Worm (Caenorhabditis elegans): ENCODE data around the gene H01M10.2.
A peak's percentile ranks its signal among the peaks of the same experiment; 100 is the strongest.

H01M10.2 gene

ce11 chrX:2549322-2549721, 36.2 kb downstream of the H01M10.2 start (continued):
- no peak for TF ChIP-seq dpl-1 (GFP tag; optimal IDR thresholded peaks at IDR 0.05)
- no peak for TF ChIP-seq nfya-1 (tag; optimal IDR thresholded peaks at IDR 0.05; ENCODE audit: borderline replicate concordance, insufficient read depth)
- TF ChIP-seq T26A5.8 (tag; optimal IDR thresholded peaks at IDR 0.05) = no peak
- peak; percentile 49 for TF ChIP-seq snpc-1.1 (tag; optimal IDR thresholded peaks at IDR 0.05; ENCODE audit: insufficient read depth)
- TF ChIP-seq ZK185.1 (tag; optimal IDR thresholded peaks at IDR 0.05; ENCODE audit: poor library complexity, severe bottlenecking) = peak; percentile 82
- peak; percentile 86 for TF ChIP-seq B0261.1 (tag; optimal IDR thresholded peaks at IDR 0.05)
- no peak for TF ChIP-seq C06A6.2 (GFP tag; conservative IDR thresholded peaks at IDR 0.05)
- TF ChIP-seq bed-1 (GFP tag; IDR thresholded peaks at IDR 0.05) = no peak
- 0 out of 2 replicates have a peak, but pooled peaks have one; percentile 9 for TF ChIP-seq Y56A3A.18 (GFP tag; IDR thresholded peaks at IDR 0.05)
- peak; percentile 45 for TF ChIP-seq F22D6.2 (tag; optimal IDR thresholded peaks at IDR 0.05)
- peak; percentile 23 for TF ChIP-seq F10E7.11 (tag; optimal IDR thresholded peaks at IDR 0.05)
- TF ChIP-seq hlh-26 (GFP tag; conservative IDR thresholded peaks at IDR 0.05) = no peak
- TF ChIP-seq athp-1 (tag; optimal IDR thresholded peaks at IDR 0.05) = no peak
- TF ChIP-seq attf-5 (GFP tag; optimal IDR thresholded peaks at IDR 0.05) = peak; percentile 59
- TF ChIP-seq lin-40 (tag; optimal IDR thresholded peaks at IDR 0.05) = peak; percentile 81
- TF ChIP-seq ztf-22 (GFP tag; optimal IDR thresholded peaks at IDR 0.05) = peak; percentile 42
- TF ChIP-seq Y67H2A.10 (GFP tag; conservative IDR thresholded peaks at IDR 0.05) = no peak
- TF ChIP-seq B0336.3 (GFP tag; IDR thresholded peaks at IDR 0.05) = peak; percentile 76
- no peak for TF ChIP-seq nhr-120 (GFP tag; IDR thresholded peaks at IDR 0.05)
- peak; percentile 18 for TF ChIP-seq snpc-1.3 (tag; optimal IDR thresholded peaks at IDR 0.05; ENCODE audit: insufficient read depth)
- TF ChIP-seq egl-44 (GFP tag; IDR thresholded peaks at IDR 0.05) = peak; percentile 77
- no peak for TF ChIP-seq mel-28 (tag; optimal IDR thresholded peaks at IDR 0.05; ENCODE audit: borderline replicate concordance)
- 0 out of 2 replicates have a peak, but pooled peaks have one; percentile 32 for TF ChIP-seq let-526 (GFP tag; IDR thresholded peaks at IDR 0.05)
- peak; percentile 56 for TF ChIP-seq snpc-4 (GFP tag; optimal IDR thresholded peaks at IDR 0.05)
- peak in 3 of 4 experiments; percentile 62 to 77 (median 73) for TF ChIP-seq snpc-4 (tag; optimal IDR thresholded peaks at IDR 0.05)
- peak; percentile 86 for TF ChIP-seq him-1 (tag; optimal IDR thresholded peaks at IDR 0.05)
- peak; percentile 56 for TF ChIP-seq B0035.1 (tag; optimal IDR thresholded peaks at IDR 0.05)
- peak; percentile 42; the same call in 1 of the 2 replicates for TF ChIP-seq egrh-3 (GFP tag; IDR thresholded peaks at IDR 0.05)
- TF ChIP-seq cebp-1 (GFP tag; IDR thresholded peaks at IDR 0.05) = peak; percentile 58
- peak; percentile 76 for TF ChIP-seq cebp-1 (tag; optimal IDR thresholded peaks at IDR 0.05)
- TF ChIP-seq snpc-3.4 (tag; optimal IDR thresholded peaks at IDR 0.05) = peak; percentile 34
- TF ChIP-seq lir-1 (GFP tag; conservative IDR thresholded peaks at IDR 0.05) = no peak
- 0 out of 2 replicates have a peak, but pooled peaks have one; percentile 5 for TF ChIP-seq egl-18 (GFP tag; IDR thresholded peaks at IDR 0.05)
- no peak for TF ChIP-seq lag-1 (GFP tag; IDR thresholded peaks at IDR 0.05)
- TF ChIP-seq ets-4 (GFP tag; optimal IDR thresholded peaks at IDR 0.05) = peak; percentile 4
- TF ChIP-seq Y79H2A.3 (GFP tag; conservative IDR thresholded peaks at IDR 0.05) = no peak
- TF ChIP-seq repo-1 (tag; optimal IDR thresholded peaks at IDR 0.05) = peak; percentile 75
- TF ChIP-seq rcor-1 (GFP tag; IDR thresholded peaks at IDR 0.05) = peak; percentile 51; the same call in 1 of the 2 replicates
- TF ChIP-seq bed-2 (GFP tag; IDR thresholded peaks at IDR 0.05) = no peak
- no peak for TF ChIP-seq attf-3 (GFP tag; conservative IDR thresholded peaks at IDR 0.05)
- no peak for TF ChIP-seq C17E4.6 (GFP tag; IDR thresholded peaks at IDR 0.05)
- no peak for TF ChIP-seq F39B2.1 (GFP tag; IDR thresholded peaks at IDR 0.05)
- no peak for TF ChIP-seq ztf-3 (GFP tag; optimal IDR thresholded peaks at IDR 0.05)
- peak; percentile 37 for TF ChIP-seq ccch-3 (GFP tag; optimal IDR thresholded peaks at IDR 0.05)
- peak; percentile 79 for TF ChIP-seq nhr-90 (tag; optimal IDR thresholded peaks at IDR 0.05)
- TF ChIP-seq hlh-12 (tag; optimal IDR thresholded peaks at IDR 0.05) = peak; percentile 63
- TF ChIP-seq nhr-179 (tag; optimal IDR thresholded peaks at IDR 0.05) = peak; percentile 12
- TF ChIP-seq T07F8.4 (tag; optimal IDR thresholded peaks at IDR 0.05) = peak; percentile 72
